Worm (Caenorhabditis elegans) whole organism, early embryonic: ENCODE measurements around the gene unc-49.

ENCODE experiments used
- B0310.2 ChIP-seq: sonication (generic microtip); optimal IDR thresholded peaks from 2 replicates; lab custom pipeline; 2016; ENCODE audit warnings: mild to moderate bottlenecking, missing genetic modification characterization, missing compliant biosample characterization
- aly-1 ChIP-seq: sonication (generic microtip); optimal IDR thresholded peaks from 2 replicates; lab custom pipeline; 2016; ENCODE audit warnings: missing genetic modification characterization, missing compliant biosample characterization
- ama-1 ChIP-seq: fragments of 150-350 bp; optimal IDR thresholded peaks from 2 replicates; lab custom pipeline; 2014
- ceh-13 ChIP-seq: fragments of 200-800 bp; sonication (Bioruptor generic); optimal IDR thresholded peaks from 2 replicates; lab custom pipeline; 2018; ENCODE audit warnings: mild to moderate bottlenecking, missing genetic modification characterization, missing compliant biosample characterization
- ceh-36 ChIP-seq: sonication (generic microtip); optimal IDR thresholded peaks from 2 replicates; lab custom pipeline; 2016; ENCODE audit warnings: missing genetic modification characterization, inconsistent platforms, missing compliant biosample characterization
- ets-7 ChIP-seq: sonication (generic microtip); optimal IDR thresholded peaks from 2 replicates; lab custom pipeline; 2016; ENCODE audit warnings: missing genotype, missing genetic modification characterization, missing compliant biosample characterization
- flt-1 ChIP-seq: fragments of 200-800 bp; sonication (Bioruptor generic); IDR thresholded peaks from 2 replicates; pipeline ENCODE4 v1.3.6; 2022; ENCODE audit warnings: missing genetic modification characterization, missing compliant biosample characterization
- hmg-4 ChIP-seq: fragments of 200-800 bp; sonication (Bioruptor generic); optimal IDR thresholded peaks from 2 replicates; lab custom pipeline; 2018; ENCODE audit warnings: mild to moderate bottlenecking, missing genetic modification characterization, missing compliant biosample characterization
- hnd-1 ChIP-seq: sonication (generic microtip); optimal IDR thresholded peaks from 2 replicates; lab custom pipeline; 2016; ENCODE audit warnings: missing genetic modification characterization, missing compliant biosample characterization
- pes-1 ChIP-seq: fragments of 200-800 bp; sonication (Bioruptor generic); IDR thresholded peaks from 2 replicates; pipeline ENCODE4 v1.3.6; 2022; ENCODE audit warnings: missing genetic modification reagents, missing genetic modification characterization, missing compliant biosample characterization
- scrt-1 ChIP-seq: fragments of 200-800 bp; sonication (Bioruptor generic); IDR thresholded peaks from 2 replicates; pipeline ENCODE4 v1.3.6; 2022; ENCODE audit warnings: missing genetic modification characterization, missing compliant biosample characterization
- sea-1 ChIP-seq: fragments of 200-800 bp; sonication (Bioruptor generic); conservative IDR thresholded peaks from 2 replicates; pipeline ENCODE4 v1.3.6; 2022; ENCODE audit warnings: missing genetic modification characterization, missing compliant biosample characterization
- tbx-37 ChIP-seq: fragments of 200-800 bp; sonication (Bioruptor generic); conservative IDR thresholded peaks from 2 replicates; pipeline ENCODE4 v1.3.6; 2022; ENCODE audit warnings: missing genetic modification reagents, missing genetic modification characterization, missing compliant biosample characterization
- tra-4 ChIP-seq: sonication (generic microtip); optimal IDR thresholded peaks from 2 replicates; lab custom pipeline; 2017; ENCODE audit warnings: missing genetic modification characterization, missing compliant biosample characterization

- TF ChIP-seq sea-1 (GFP tag; lab: Robert Waterston, UW) = no peak
- TF ChIP-seq ets-7 (tag; lab: Kevin White, UChicago) = no peak
- TF ChIP-seq ama-1 (lab: Kevin White, UChicago) = no peak
- no peak for TF ChIP-seq tra-4 (tag; lab: Kevin White, UChicago)
- no peak for TF ChIP-seq tbx-37 (GFP tag; lab: Robert Waterston, UW)
- no peak for TF ChIP-seq pes-1
- no peak for TF ChIP-seq B0310.2
- no peak for TF ChIP-seq flt-1 (GFP tag; lab: Robert Waterston, UW)
- TF ChIP-seq ceh-36 = no peak
- TF ChIP-seq aly-1 (tag; lab: Kevin White, UChicago) = no peak
- no peak for TF ChIP-seq hmg-4 (GFP tag; lab: Kevin White, UChicago)
- TF ChIP-seq ceh-13 (GFP tag; lab: Kevin White, UChicago) = no peak
- no peak for TF ChIP-seq hnd-1 (tag; lab: Kevin White, UChicago)
- TF ChIP-seq scrt-1 (GFP tag; lab: Robert Waterston, UW) = no peak
These were observed 58.3 kb downstream of the unc-49 start for ce11 chrIII:10578873-10579272.
